Worm (Caenorhabditis elegans) whole organism, L2 larva: ENCODE measurements around the gene idpa-2.
A peak's percentile ranks its signal among the peaks of the same experiment; 100 is the strongest.

Experiments used
- alr-1 ChIP-seq: fragments of 150-350 bp; optimal IDR thresholded peaks from 2 replicates; lab custom pipeline; 2014; ENCODE audit warnings: missing biosample characterization, missing genetic modification characterization
- aly-2 ChIP-seq: fragments of 150-350 bp; optimal IDR thresholded peaks from 2 replicates; lab custom pipeline; 2014; ENCODE audit warnings: missing biosample characterization, missing genetic modification characterization
- blmp-1 ChIP-seq: sonication (generic microtip); optimal IDR thresholded peaks from 2 replicates; lab custom pipeline; 2017; ENCODE audit warnings: missing genetic modification characterization, mild to moderate bottlenecking, missing compliant biosample characterization, antibody characterized with exemption, moderate library complexity; ENCODE audit not compliant: insufficient read depth
- ceh-82 ChIP-seq: fragments of 150-350 bp; optimal IDR thresholded peaks from 2 replicates; lab custom pipeline; 2014; ENCODE audit warnings: missing biosample characterization, missing genetic modification characterization
- fos-1 ChIP-seq: fragments of 150-350 bp; optimal IDR thresholded peaks from 2 replicates; lab custom pipeline; 2014; ENCODE audit warnings: missing biosample characterization, missing genetic modification characterization
- lin-39 ChIP-seq: fragments of 150-350 bp; optimal IDR thresholded peaks from 2 replicates; lab custom pipeline; 2014; ENCODE audit warnings: missing biosample characterization, missing genetic modification reagents, missing genetic modification characterization
- mdl-1 ChIP-seq, 2 experiments: fragments of 150-350 bp in 1 of 2; sonication (generic microtip) in 1 of 2; optimal IDR thresholded peaks; 2 replicates each; lab custom pipeline; 2017; ENCODE audit warnings: missing biosample characterization in 2 of 2, missing genetic modification characterization in 2 of 2
- nhr-10 ChIP-seq: sonication (generic microtip); optimal IDR thresholded peaks from 2 replicates; lab custom pipeline; 2017; ENCODE audit warnings: missing biosample characterization, missing genetic modification characterization
- nhr-11 ChIP-seq: fragments of 150-350 bp; optimal IDR thresholded peaks from 2 replicates; lab custom pipeline; 2014; ENCODE audit warnings: missing biosample characterization, missing genetic modification characterization
- nhr-237 ChIP-seq: fragments of 150-350 bp; optimal IDR thresholded peaks from 2 replicates; lab custom pipeline; 2014; ENCODE audit warnings: missing biosample characterization, missing genetic modification characterization
- sma-9 ChIP-seq, 2 experiments: fragments of 150-350 bp in 1 of 2; sonication (generic microtip) in 1 of 2; optimal IDR thresholded peaks; 2 replicates each; lab custom pipeline; 2014 to 2016; ENCODE audit warnings: missing genetic modification characterization in 2 of 2, mild to moderate bottlenecking in 1 of 2, missing biosample characterization in 1 of 2, missing compliant biosample characterization in 1 of 2, missing genetic modification reagents in 1 of 2, moderate library complexity in 1 of 2
- unc-39 ChIP-seq: fragments of 150-350 bp; optimal IDR thresholded peaks from 2 replicates; lab custom pipeline; 2014; ENCODE audit warnings: missing biosample characterization, missing genetic modification characterization
- zag-1 ChIP-seq: fragments of 150-350 bp; optimal IDR thresholded peaks from 2 replicates; lab custom pipeline; 2014; ENCODE audit warnings: missing biosample characterization, missing genetic modification characterization

- no peak for TF ChIP-seq nhr-10 (tag; lab: Kevin White, UChicago)
- no peak for TF ChIP-seq nhr-11 (tag; lab: Kevin White, UChicago)
- TF ChIP-seq nhr-237: no peak
- no peak for TF ChIP-seq ceh-82 (tag; lab: Kevin White, UChicago)
- no peak for TF ChIP-seq blmp-1 (tag; lab: Kevin White, UChicago)
- TF ChIP-seq mdl-1 (tag; optimal IDR thresholded peaks at IDR 0.05; lab: Kevin White, UChicago): no peak
- TF ChIP-seq lin-39 (tag; lab: Kevin White, UChicago): no peak
- no peak for TF ChIP-seq alr-1 (tag; lab: Kevin White, UChicago)
- peak; percentile 40 for TF ChIP-seq sma-9 (GFP tag; optimal IDR thresholded peaks at IDR 0.05; lab: Kevin White, UChicago)
- no peak for TF ChIP-seq sma-9 (tag; optimal IDR thresholded peaks at IDR 0.05; lab: Kevin White, UChicago)
- no peak for TF ChIP-seq aly-2
- no peak for TF ChIP-seq unc-39
- no peak for TF ChIP-seq zag-1
- TF ChIP-seq fos-1 (tag; lab: Kevin White, UChicago): no peak
These were observed 26.7 kb upstream of the idpa-2 start, which contains the start of gene F46C5.10 for ce11 chrII:8818978-8819896.
